Fruit fly (Drosophila melanogaster) whole organism, embryonic: ENCODE results near the gene CG10993.

Experiments
- ATbp ChIP-seq: fragments of 200-800 bp; sonication (Bioruptor generic); optimal IDR thresholded peaks from 2 replicates; lab custom pipeline; 2017; ENCODE audit warnings: missing biosample characterization, mild to moderate bottlenecking, missing genetic modification characterization, missing genetic modification reagents
- Bgb ChIP-seq: fragments of 200-800 bp; sonication (Bioruptor generic); IDR thresholded peaks from 2 replicates; pipeline ENCODE4 v1.3.6; 2022; ENCODE audit warnings: missing biosample characterization, missing genetic modification characterization; ENCODE audit not compliant: partially characterized antibody
- BtbVII ChIP-seq: fragments of 200-800 bp; sonication (Bioruptor generic); optimal IDR thresholded peaks from 3 replicates; lab custom pipeline; 2017; ENCODE audit warnings: missing biosample characterization, mild to moderate bottlenecking, missing genetic modification characterization
- C15 ChIP-seq: fragments of 200-800 bp; sonication (Bioruptor generic); IDR thresholded peaks from 3 replicates; pipeline ENCODE4 v1.3.6; 2022; ENCODE audit warnings: missing biosample characterization, missing genetic modification characterization
- CG10209 ChIP-seq: fragments of 200-800 bp; sonication (Bioruptor generic); optimal IDR thresholded peaks from 3 replicates; lab custom pipeline; 2017; ENCODE audit warnings: missing biosample characterization, mild to moderate bottlenecking, missing genetic modification characterization, missing genetic modification reagents
- CG11560 ChIP-seq: fragments of 200-800 bp; sonication (Bioruptor generic); IDR thresholded peaks from 3 replicates; pipeline ENCODE4 v1.3.6; 2022; ENCODE audit warnings: missing biosample characterization, missing genetic modification characterization
- CG11695 ChIP-seq: fragments of 200-800 bp; sonication (Bioruptor generic); IDR thresholded peaks from 3 replicates; pipeline ENCODE4 v1.3.6; 2022; ENCODE audit warnings: missing biosample characterization, missing genetic modification characterization
- CG12071 ChIP-seq: fragments of 200-800 bp; sonication (Bioruptor generic); optimal IDR thresholded peaks from 3 replicates; lab custom pipeline; 2018; ENCODE audit warnings: missing biosample characterization, mild to moderate bottlenecking, missing genetic modification characterization
- CG12104 ChIP-seq: fragments of 200-800 bp; sonication (Bioruptor generic); optimal IDR thresholded peaks from 3 replicates; lab custom pipeline; 2016; ENCODE audit warnings: missing biosample characterization, missing genetic modification characterization
- CG13775 ChIP-seq: fragments of 200-800 bp; sonication (Bioruptor generic); optimal IDR thresholded peaks from 3 replicates; lab custom pipeline; 2017; ENCODE audit warnings: missing biosample characterization, mild to moderate bottlenecking, missing genetic modification characterization
- CG15073 ChIP-seq: fragments of 200-800 bp; sonication (Bioruptor generic); optimal IDR thresholded peaks from 2 replicates; lab custom pipeline; 2016; ENCODE audit warnings: missing biosample characterization, missing genetic modification characterization
- CG16813 ChIP-seq: fragments of 200-800 bp; sonication (Bioruptor generic); IDR thresholded peaks from 3 replicates; pipeline ENCODE4 v1.3.6; 2022; ENCODE audit warnings: missing biosample characterization, missing genetic modification characterization; ENCODE audit not compliant: partially characterized antibody
- CG17328 ChIP-seq: fragments of 200-800 bp; sonication (Bioruptor generic); IDR thresholded peaks from 2 replicates; pipeline ENCODE4 v1.3.6; 2022; ENCODE audit warnings: missing biosample characterization, missing genetic modification characterization
- CG30403 ChIP-seq: fragments of 200-800 bp; sonication (Bioruptor generic); optimal IDR thresholded peaks from 3 replicates; lab custom pipeline; 2016; ENCODE audit warnings: missing biosample characterization, missing genetic modification characterization
- CG33213 ChIP-seq: fragments of 200-800 bp; sonication (Bioruptor generic); optimal IDR thresholded peaks from 3 replicates; lab custom pipeline; 2016; ENCODE audit warnings: missing biosample characterization, missing genetic modification characterization
- CG3847 ChIP-seq: fragments of 200-800 bp; sonication (Bioruptor generic); IDR thresholded peaks from 2 replicates; pipeline ENCODE4 v1.3.6; 2022; ENCODE audit warnings: missing biosample characterization, missing genetic modification characterization
- CG42726 ChIP-seq: fragments of 200-800 bp; sonication (Bioruptor generic); IDR thresholded peaks from 2 replicates; pipeline ENCODE4 v1.3.6; 2022; ENCODE audit warnings: missing biosample characterization, missing genetic modification characterization; ENCODE audit not compliant: partially characterized antibody
- CG4282 ChIP-seq: fragments of 200-800 bp; sonication (Bioruptor generic); optimal IDR thresholded peaks from 2 replicates; lab custom pipeline; 2016; ENCODE audit warnings: missing biosample characterization, missing genetic modification characterization
- CG7357 ChIP-seq: fragments of 200-800 bp; sonication (Bioruptor generic); IDR thresholded peaks from 3 replicates; pipeline ENCODE4 v1.3.6; 2022; ENCODE audit warnings: missing biosample characterization, missing genetic modification characterization
- CG7745 ChIP-seq: fragments of 200-800 bp; sonication (Bioruptor generic); optimal IDR thresholded peaks from 2 replicates; lab custom pipeline; 2018; ENCODE audit warnings: missing biosample characterization, mild to moderate bottlenecking, missing genetic modification characterization, moderate library complexity
- CG7839 ChIP-seq: fragments of 200-800 bp; sonication (Bioruptor generic); optimal IDR thresholded peaks from 3 replicates; lab custom pipeline; 2018; ENCODE audit warnings: missing biosample characterization, mild to moderate bottlenecking, missing genetic modification characterization, moderate library complexity
- CG8290 ChIP-seq, 3 experiments: fragments of 200-800 bp; sonication (Bioruptor generic); optimal IDR thresholded peaks; 2 replicates each; lab custom pipeline; 2016 to 2019; ENCODE audit warnings: missing biosample characterization in 3 of 3, missing genetic modification characterization in 3 of 3, mild to moderate bottlenecking in 2 of 3, moderate library complexity in 1 of 3
- Dp ChIP-seq: fragments of 200-800 bp; sonication (Bioruptor generic); optimal IDR thresholded peaks from 2 replicates; lab custom pipeline; 2018; ENCODE audit warnings: missing biosample characterization, mild to moderate bottlenecking, missing genetic modification characterization, moderate library complexity
- Drgx ChIP-seq: fragments of 200-800 bp; sonication (Bioruptor generic); IDR thresholded peaks from 2 replicates; pipeline ENCODE4 v1.3.6; 2022; ENCODE audit warnings: missing biosample characterization, missing genetic modification characterization
- Eip74EF ChIP-seq, 2 experiments: fragments of 200-800 bp in 1 of 2; fragments of >200 bp in 1 of 2; sonication (Bioruptor generic) in 1 of 2; optimal IDR thresholded peaks; 2 replicates each; lab custom pipeline; 2017 to 2019; ENCODE audit warnings: missing biosample characterization in 2 of 2, missing genetic modification characterization in 2 of 2, mild to moderate bottlenecking in 1 of 2, moderate library complexity in 1 of 2
- Fer2 ChIP-seq: fragments of 200-800 bp; sonication (Bioruptor generic); optimal IDR thresholded peaks from 2 replicates; lab custom pipeline; 2018; ENCODE audit warnings: missing biosample characterization, mild to moderate bottlenecking, missing genetic modification characterization, moderate library complexity
- Gsc ChIP-seq: fragments of 200-800 bp; sonication (Bioruptor generic); IDR thresholded peaks from 2 replicates; pipeline ENCODE4 v1.3.6; 2022; ENCODE audit warnings: missing biosample characterization, missing genetic modification characterization
- HHEX ChIP-seq: fragments of 200-800 bp; sonication (Bioruptor generic); optimal IDR thresholded peaks from 3 replicates; lab custom pipeline; 2017; ENCODE audit warnings: missing biosample characterization, mild to moderate bottlenecking, missing genetic modification characterization, missing genetic modification reagents
- Lhr ChIP-seq: fragments of 200-800 bp; sonication (Bioruptor generic); optimal IDR thresholded peaks from 3 replicates; lab custom pipeline; 2017; ENCODE audit warnings: mild to moderate bottlenecking, missing biosample characterization, missing genetic modification reagents, missing genetic modification characterization
- Max ChIP-seq: fragments of 200-800 bp; sonication (Bioruptor generic); optimal IDR thresholded peaks from 2 replicates; lab custom pipeline; 2016; ENCODE audit warnings: missing biosample characterization, mild to moderate bottlenecking, missing genetic modification characterization
- Mes4 ChIP-seq: fragments of 200-800 bp; sonication (Bioruptor generic); optimal IDR thresholded peaks from 2 replicates; lab custom pipeline; 2016; ENCODE audit warnings: missing biosample characterization, missing genetic modification characterization
- Nf-YC ChIP-seq: fragments of 200-800 bp; optimal IDR thresholded peaks from 3 replicates; lab custom pipeline; 2019; ENCODE audit warnings: missing biosample characterization, mild to moderate bottlenecking, missing genetic modification characterization, moderate library complexity
- Opbp ChIP-seq: fragments of 200-800 bp; sonication (Bioruptor generic); IDR thresholded peaks from 3 replicates; pipeline ENCODE4 v1.3.6; 2022; ENCODE audit warnings: missing biosample characterization, missing genetic modification characterization; ENCODE audit not compliant: partially characterized antibody
- Sin3A ChIP-seq: fragments of >200 bp; optimal IDR thresholded peaks from 2 replicates; lab custom pipeline; 2018
- TFAM ChIP-seq: fragments of 200-800 bp; sonication (Bioruptor generic); optimal IDR thresholded peaks from 2 replicates; lab custom pipeline; 2017; ENCODE audit warnings: missing biosample characterization, missing genetic modification characterization, inconsistent platforms
- Tbp ChIP-seq: fragments of >200 bp; optimal IDR thresholded peaks from 2 replicates; lab custom pipeline; 2018; ENCODE audit warnings: missing biosample characterization, missing genetic modification characterization
- aop ChIP-seq: fragments of 200-800 bp; sonication (Bioruptor generic); IDR thresholded peaks from 2 replicates; pipeline ENCODE4 v1.3.6; 2022; ENCODE audit warnings: missing biosample characterization, missing genetic modification characterization
- cad ChIP-seq: fragments of >200 bp; optimal IDR thresholded peaks from 2 replicates; lab custom pipeline; 2017; ENCODE audit warnings: missing biosample characterization, missing genetic modification characterization
- danr ChIP-seq: fragments of 200-800 bp; sonication (Bioruptor generic); IDR thresholded peaks from 2 replicates; pipeline ENCODE4 v1.3.6; 2022; ENCODE audit warnings: missing biosample characterization, missing genetic modification characterization
- dimm ChIP-seq: fragments of 200-800 bp; sonication (Bioruptor generic); IDR thresholded peaks from 2 replicates; pipeline ENCODE4 v1.3.6; 2022; ENCODE audit warnings: missing biosample characterization, missing genetic modification characterization
- dmrt11E ChIP-seq: fragments of 200-800 bp; sonication (Bioruptor generic); optimal IDR thresholded peaks from 3 replicates; lab custom pipeline; 2018; ENCODE audit warnings: missing biosample characterization, mild to moderate bottlenecking, missing genetic modification characterization, moderate library complexity
- fd96Cb ChIP-seq: fragments of 200-800 bp; sonication (Bioruptor generic); optimal IDR thresholded peaks from 2 replicates; lab custom pipeline; 2018; ENCODE audit warnings: missing biosample characterization, mild to moderate bottlenecking, missing genetic modification characterization, moderate library complexity
- mld ChIP-seq: fragments of 200-800 bp; sonication (Bioruptor generic); IDR thresholded peaks from 3 replicates; pipeline ENCODE4 v1.3.6; 2022; ENCODE audit warnings: missing biosample characterization, missing genetic modification characterization; ENCODE audit not compliant: partially characterized antibody
- p53 ChIP-seq: fragments of 200-800 bp; sonication (Bioruptor generic); optimal IDR thresholded peaks from 2 replicates; lab custom pipeline; 2016; ENCODE audit warnings: missing biosample characterization, missing genetic modification characterization
- pzg ChIP-seq: fragments of 200-800 bp; sonication (Bioruptor generic); optimal IDR thresholded peaks from 3 replicates; lab custom pipeline; 2018; ENCODE audit warnings: missing biosample characterization, mild to moderate bottlenecking, missing genetic modification characterization, moderate library complexity
- shn ChIP-seq: fragments of 200-800 bp; sonication (Bioruptor generic); optimal IDR thresholded peaks from 3 replicates; lab custom pipeline; 2016; ENCODE audit warnings: missing biosample characterization, missing genetic modification characterization
- usp ChIP-seq: fragments of >200 bp; optimal IDR thresholded peaks from 2 replicates; lab custom pipeline; 2017; ENCODE audit warnings: missing biosample characterization, missing genetic modification characterization
- wdn ChIP-seq: fragments of 200-800 bp; sonication (Bioruptor generic); IDR thresholded peaks from 2 replicates; pipeline ENCODE4 v1.3.6; 2022; ENCODE audit warnings: missing biosample characterization, missing genetic modification characterization
- wek ChIP-seq: fragments of 200-800 bp; sonication (Bioruptor generic); optimal IDR thresholded peaks from 3 replicates; lab custom pipeline; 2018; ENCODE audit warnings: missing biosample characterization, mild to moderate bottlenecking, missing genetic modification characterization, moderate library complexity

CG10993 gene

DNA sequence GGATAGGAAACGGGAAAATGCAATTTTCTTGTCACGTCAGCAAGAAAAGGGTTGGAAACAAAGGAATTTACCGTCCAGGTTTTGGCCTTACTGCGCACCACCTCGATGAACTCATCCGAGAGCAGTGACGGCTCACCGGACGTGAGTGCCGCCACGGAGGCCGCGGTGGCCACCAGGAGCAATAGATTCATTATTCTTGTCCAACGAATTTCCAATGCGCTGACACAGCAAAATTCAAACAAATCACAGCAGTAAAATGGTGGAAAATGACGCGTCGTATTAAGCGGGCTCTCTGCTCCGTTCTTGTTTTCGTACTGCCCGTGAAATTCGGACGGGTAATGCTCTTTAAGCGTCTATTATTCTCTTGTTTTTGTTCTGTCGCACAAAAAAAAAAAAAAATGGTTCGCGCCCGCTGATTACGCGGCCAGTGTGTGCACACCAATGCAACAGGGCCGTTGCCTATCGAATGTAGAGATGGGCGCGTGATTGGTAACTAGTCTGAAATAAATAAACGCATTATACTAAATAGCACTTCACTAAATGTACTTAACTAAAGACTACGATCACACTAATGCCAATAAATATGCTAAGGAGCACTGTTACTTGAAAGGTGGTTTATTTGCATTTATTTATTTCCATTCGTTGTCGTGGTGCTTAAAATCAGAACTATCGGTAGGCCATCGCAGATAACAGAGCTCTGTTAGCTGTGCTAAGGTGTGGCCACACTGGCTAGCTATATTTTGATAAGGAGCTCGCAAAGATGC lies 9.0 kb downstream of the CG10993 start, which contains the start of the genes CtsB and amrt (continued):
- TF ChIP-seq cad (GFP tag; lab: Kevin White, UChicago) (no peak), CG7839 (tag; lab: Kevin White, UChicago) (peak; percentile 42), CG30403 (GFP tag; lab: Kevin White, UChicago) (peak; percentile 62), Opbp (GFP tag; lab: Robert Waterston, UW) (peak; percentile 52; the same call in 1 of the 3 replicates), mld (GFP tag; lab: Robert Waterston, UW) (0 out of 3 replicates have a peak, but pooled peaks have one; percentile 43), Max (GFP tag; lab: Kevin White, UChicago) (peak; percentile 39), CG12071 (GFP tag; lab: Kevin White, UChicago) (no peak), TFAM (no peak), Tbp (GFP tag; lab: Kevin White, UChicago) (no peak), dmrt11E (peak; percentile 28), Eip74EF (GFP tag; optimal IDR thresholded peaks at IDR 0.05; lab: Kevin White, UChicago) (no peak), CG7745 (tag; lab: Kevin White, UChicago) (no peak), Nf-YC (tag; lab: Kevin White, UChicago) (peak; percentile 52), Lhr (GFP tag; lab: Kevin White, UChicago) (peak; percentile 42), wek (GFP tag; lab: Kevin White, UChicago) (no peak), p53 (peak; percentile 34), Bgb (GFP tag; lab: Robert Waterston, UW) (peak; percentile 78), CG42726 (GFP tag; lab: Robert Waterston, UW) (0 out of 2 replicates have a peak, but pooled peaks have one; percentile 29), CG3847 (GFP tag; lab: Robert Waterston, UW) (peak; percentile 60), CG4282 (no peak), CG13775 (GFP tag; lab: Kevin White, UChicago) (peak; percentile 68), Gsc (GFP tag; lab: Robert Waterston, UW) (no peak), aop (GFP tag; lab: Robert Waterston, UW) (no peak), CG8290 (GFP tag; optimal IDR thresholded peaks at IDR 0.05; lab: Kevin White, UChicago) (peak; percentile 57), CG8290 (tag; optimal IDR thresholded peaks at IDR 0.05; lab: Kevin White, UChicago) (peak in 1 of 2 experiments; percentile 19), Fer2 (peak; percentile 0), CG11695 (GFP tag; lab: Robert Waterston, UW) (no peak), ATbp (GFP tag; lab: Kevin White, UChicago) (no peak), fd96Cb (tag; lab: Kevin White, UChicago) (no peak), dimm (GFP tag; lab: Robert Waterston, UW) (no peak), CG10209 (GFP tag; lab: Kevin White, UChicago) (peak; percentile 48), pzg (GFP tag; lab: Kevin White, UChicago) (peak; percentile 68), CG7357 (GFP tag; lab: Robert Waterston, UW) (no peak), Mes4 (GFP tag; lab: Kevin White, UChicago) (peak; percentile 37), CG16813 (GFP tag; lab: Robert Waterston, UW) (peak; percentile 91), C15 (no peak), usp (GFP tag; lab: Kevin White, UChicago) (no peak), CG12104 (GFP tag; lab: Kevin White, UChicago) (peak; percentile 9), CG15073 (no peak), Dp (GFP tag; lab: Kevin White, UChicago) (peak; percentile 45), wdn (GFP tag; lab: Robert Waterston, UW) (no peak), shn (GFP tag; lab: Kevin White, UChicago) (peak; percentile 46), BtbVII (GFP tag; lab: Kevin White, UChicago) (no peak), danr (GFP tag; lab: Robert Waterston, UW) (no peak), Drgx (peak; percentile 62), CG17328 (GFP tag; lab: Robert Waterston, UW) (no peak), CG11560 (tag; lab: Robert Waterston, UW) (peak; percentile 46; the same call in 1 of the 3 replicates), CG33213 (GFP tag; lab: Kevin White, UChicago) (peak; percentile 21), Sin3A (lab: Kevin White, UChicago) (peak; percentile 98), HHEX (GFP tag; lab: Kevin White, UChicago) (no peak)
